Worm (Caenorhabditis elegans) whole organism, midembryonic: Measurements from ENCODE around the gene clec-8.

ENCODE experiments used
- T22C8.4 ChIP-seq: fragments of 200-800 bp; sonication (Bioruptor generic); IDR thresholded peaks from 2 replicates; pipeline ENCODE4 v1.3.6; 2022; ENCODE audit warnings: missing genetic modification characterization, missing compliant biosample characterization
- cog-1 ChIP-seq: sonication (generic microtip); optimal IDR thresholded peaks from 2 replicates; lab custom pipeline; 2016; ENCODE audit warnings: missing genetic modification characterization, missing compliant biosample characterization
- flt-1 ChIP-seq: fragments of 200-800 bp; sonication (Bioruptor generic); IDR thresholded peaks from 2 replicates; pipeline ENCODE4 v1.3.6; 2022; ENCODE audit warnings: missing genetic modification characterization, missing compliant biosample characterization
- med-1 ChIP-seq: sonication (generic microtip); optimal IDR thresholded peaks from 2 replicates; lab custom pipeline; 2017; ENCODE audit warnings: missing genetic modification characterization, mild to moderate bottlenecking, missing compliant biosample characterization, antibody characterized with exemption, missing genetic modification reagents; ENCODE audit not compliant: insufficient read depth
- ref-1 ChIP-seq: fragments of 200-800 bp; sonication (Bioruptor generic); conservative IDR thresholded peaks from 2 replicates; pipeline ENCODE4 v1.3.6; 2022; ENCODE audit warnings: missing genetic modification reagents, missing genetic modification characterization, missing compliant biosample characterization
- ztf-29 ChIP-seq: fragments of 200-800 bp; sonication (Bioruptor generic); IDR thresholded peaks from 2 replicates; pipeline ENCODE4 v1.3.6; 2022; ENCODE audit warnings: missing genetic modification reagents, missing genetic modification characterization, missing compliant biosample characterization

DNA sequence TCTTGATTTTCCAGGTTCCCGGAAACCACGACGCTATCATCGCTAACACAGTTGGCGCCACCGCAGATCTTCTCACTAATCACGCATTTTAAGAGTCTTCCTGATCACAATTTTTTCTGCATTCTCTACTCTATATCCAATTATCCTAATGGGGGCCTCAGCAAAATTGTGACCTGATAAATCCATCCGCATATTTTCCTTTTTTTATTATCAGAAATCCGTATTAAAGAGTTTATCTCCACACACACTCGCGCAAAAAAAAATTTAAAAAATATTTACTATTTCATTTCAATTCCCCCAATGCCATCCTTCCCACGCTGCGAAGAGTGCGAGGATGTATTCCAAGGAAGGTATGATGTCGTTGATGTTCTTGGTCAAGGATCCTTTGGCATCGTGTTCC, 29.0 kb upstream of the clec-8 start, which contains the start of gene Y38E10A.8:
- TF ChIP-seq flt-1 (GFP tag; lab: Robert Waterston, UW) (no peak), cog-1 (tag; lab: Kevin White, UChicago) (no peak), ref-1 (GFP tag; lab: Robert Waterston, UW) (no peak), med-1 (GFP tag; lab: Kevin White, UChicago) (no peak), ztf-29 (GFP tag; lab: Robert Waterston, UW) (no peak), T22C8.4 (GFP tag; lab: Robert Waterston, UW) (no peak)
